Fruit fly (Drosophila melanogaster) whole organism, embryonic: Measurements from ENCODE around the gene alpha-Spec.

Experiments used
- Atf6 ChIP-seq: fragments of 200-800 bp; sonication (Bioruptor generic); IDR thresholded peaks from 2 replicates; pipeline ENCODE4 v1.3.6; 2022; ENCODE audit warnings: missing biosample characterization, missing genetic modification characterization
- BtbVII ChIP-seq: fragments of 200-800 bp; sonication (Bioruptor generic); optimal IDR thresholded peaks from 3 replicates; lab custom pipeline; 2017; ENCODE audit warnings: missing biosample characterization, mild to moderate bottlenecking, missing genetic modification characterization
- CG1024 ChIP-seq: fragments of 200-800 bp; sonication (Bioruptor generic); IDR thresholded peaks from 2 replicates; pipeline ENCODE4 v1.3.6; 2022; ENCODE audit warnings: missing biosample characterization, missing genetic modification characterization
- CG10321 ChIP-seq: fragments of 200-800 bp; sonication (Bioruptor generic); IDR thresholded peaks from 2 replicates; pipeline ENCODE4 v1.3.6; 2022; ENCODE audit warnings: missing biosample characterization, missing genetic modification characterization
- CG10979 ChIP-seq: fragments of 200-800 bp; sonication (Bioruptor generic); optimal IDR thresholded peaks from 2 replicates; lab custom pipeline; 2018; ENCODE audit warnings: missing biosample characterization, mild to moderate bottlenecking, missing genetic modification characterization, moderate library complexity
- CG11696 ChIP-seq: fragments of 200-800 bp; sonication (Bioruptor generic); IDR thresholded peaks from 2 replicates; pipeline ENCODE4 v1.3.6; 2022; ENCODE audit warnings: missing biosample characterization, missing genetic modification characterization
- CG12104 ChIP-seq: fragments of 200-800 bp; sonication (Bioruptor generic); optimal IDR thresholded peaks from 3 replicates; lab custom pipeline; 2016; ENCODE audit warnings: missing biosample characterization, missing genetic modification characterization
- CG12299 ChIP-seq: fragments of 200-800 bp; sonication (Bioruptor generic); optimal IDR thresholded peaks from 2 replicates; lab custom pipeline; 2018; ENCODE audit warnings: missing biosample characterization, mild to moderate bottlenecking, missing genetic modification characterization
- CG12659 ChIP-seq: fragments of 200-800 bp; sonication (Bioruptor generic); optimal IDR thresholded peaks from 3 replicates; lab custom pipeline; 2017; ENCODE audit warnings: mild to moderate bottlenecking, missing biosample characterization, missing genetic modification reagents, missing genetic modification characterization
- CG14014 ChIP-seq: fragments of 200-800 bp; sonication (Bioruptor generic); IDR thresholded peaks from 2 replicates; pipeline ENCODE4 v1.3.6; 2022; ENCODE audit warnings: missing biosample characterization, missing genetic modification characterization
- CG15696 ChIP-seq: fragments of 200-800 bp; sonication (Bioruptor generic); optimal IDR thresholded peaks from 2 replicates; lab custom pipeline; 2019; ENCODE audit warnings: missing biosample characterization, mild to moderate bottlenecking, missing genetic modification characterization, moderate library complexity
- CG18476 ChIP-seq: fragments of 200-800 bp; sonication (Bioruptor generic); optimal IDR thresholded peaks from 2 replicates; lab custom pipeline; 2016; ENCODE audit warnings: missing biosample characterization, mild to moderate bottlenecking, missing genetic modification characterization
- CG18619 ChIP-seq: fragments of 200-800 bp; sonication (Bioruptor generic); optimal IDR thresholded peaks from 3 replicates; lab custom pipeline; 2017; ENCODE audit warnings: missing biosample characterization, mild to moderate bottlenecking, missing genetic modification characterization
- CG2199 ChIP-seq: fragments of 200-800 bp; sonication (Bioruptor generic); IDR thresholded peaks from 3 replicates; pipeline ENCODE4 v1.3.6; 2022; ENCODE audit warnings: missing biosample characterization, missing genetic modification characterization
- CG32767 ChIP-seq: fragments of 200-800 bp; sonication (Bioruptor generic); IDR thresholded peaks from 2 replicates; pipeline ENCODE4 v1.3.6; 2022; ENCODE audit warnings: missing biosample characterization, missing genetic modification characterization
- CG34376 ChIP-seq: fragments of 200-800 bp; sonication (Bioruptor generic); optimal IDR thresholded peaks from 2 replicates; lab custom pipeline; 2018; ENCODE audit warnings: missing biosample characterization, mild to moderate bottlenecking, missing genetic modification characterization
- CG4424 ChIP-seq: fragments of 200-800 bp; sonication (Bioruptor generic); optimal IDR thresholded peaks from 3 replicates; lab custom pipeline; 2016; ENCODE audit warnings: missing biosample characterization, missing genetic modification characterization
- CG7357 ChIP-seq: fragments of 200-800 bp; sonication (Bioruptor generic); IDR thresholded peaks from 3 replicates; pipeline ENCODE4 v1.3.6; 2022; ENCODE audit warnings: missing biosample characterization, missing genetic modification characterization
- CG7745 ChIP-seq: fragments of 200-800 bp; sonication (Bioruptor generic); optimal IDR thresholded peaks from 2 replicates; lab custom pipeline; 2018; ENCODE audit warnings: missing biosample characterization, mild to moderate bottlenecking, missing genetic modification characterization, moderate library complexity
- CG9876 ChIP-seq: fragments of 200-800 bp; sonication (Bioruptor generic); optimal IDR thresholded peaks from 2 replicates; lab custom pipeline; 2016; ENCODE audit warnings: missing biosample characterization, missing genetic modification characterization
- Dll ChIP-seq: fragments of 200-800 bp; sonication (Bioruptor generic); IDR thresholded peaks from 4 replicates; pipeline ENCODE4 v1.3.6; 2022; ENCODE audit warnings: missing biosample characterization, missing genetic modification characterization; ENCODE audit not compliant: partially characterized antibody
- Eip74EF ChIP-seq, 2 experiments: fragments of 200-800 bp in 1 of 2; fragments of >200 bp in 1 of 2; sonication (Bioruptor generic) in 1 of 2; optimal IDR thresholded peaks; 2 replicates each; lab custom pipeline; 2017 to 2019; ENCODE audit warnings: missing biosample characterization in 2 of 2, missing genetic modification characterization in 2 of 2, mild to moderate bottlenecking in 1 of 2, moderate library complexity in 1 of 2
- Fer1 ChIP-seq: fragments of 200-800 bp; sonication (Bioruptor generic); optimal IDR thresholded peaks from 2 replicates; lab custom pipeline; 2017; ENCODE audit warnings: missing biosample characterization, mild to moderate bottlenecking, missing genetic modification characterization
- HLH3B ChIP-seq: fragments of 200-800 bp; sonication (Bioruptor generic); IDR thresholded peaks from 2 replicates; pipeline ENCODE4 v1.3.6; 2022; ENCODE audit warnings: missing biosample characterization, missing genetic modification characterization
- Hey ChIP-seq: fragments of 200-800 bp; sonication (Bioruptor generic); optimal IDR thresholded peaks from 3 replicates; lab custom pipeline; 2018; ENCODE audit warnings: missing biosample characterization, mild to moderate bottlenecking, missing genetic modification characterization
- Hr39 ChIP-seq: fragments of >200 bp; optimal IDR thresholded peaks from 2 replicates; lab custom pipeline; 2017
- MTF-1 ChIP-seq: fragments of 200-800 bp; sonication (Bioruptor generic); optimal IDR thresholded peaks from 2 replicates; lab custom pipeline; 2018; ENCODE audit warnings: missing biosample characterization, mild to moderate bottlenecking, missing genetic modification characterization, borderline replicate concordance
- Med ChIP-seq: fragments of 200-800 bp; sonication (Bioruptor generic); peaks from one replicate; lab custom pipeline; 2016; ENCODE audit warnings: missing biosample characterization, missing genetic modification characterization, mild to moderate bottlenecking, inconsistent platforms, moderate library complexity
- NfI ChIP-seq: fragments of 200-800 bp; sonication (Bioruptor generic); optimal IDR thresholded peaks from 3 replicates; lab custom pipeline; 2018; ENCODE audit warnings: missing biosample characterization, mild to moderate bottlenecking, missing genetic modification characterization, moderate library complexity
- Optix ChIP-seq: fragments of 200-800 bp; sonication (Bioruptor generic); IDR thresholded peaks from 3 replicates; pipeline ENCODE4 v1.3.6; 2022; ENCODE audit warnings: missing biosample characterization, missing genetic modification characterization
- Sox102F ChIP-seq: fragments of 200-800 bp; sonication (Bioruptor generic); optimal IDR thresholded peaks from 2 replicates; lab custom pipeline; 2018; ENCODE audit warnings: missing biosample characterization, mild to moderate bottlenecking, missing genetic modification characterization, moderate library complexity
- Trl ChIP-seq, 3 experiments: fragments of >200 bp in 2 of 3; fragments of 200-800 bp in 1 of 3; sonication (Bioruptor generic) in 1 of 3; optimal IDR thresholded peaks; 2 replicates in 1 of 3; 3 replicates in 2 of 3; lab custom pipeline; 2016 to 2017; ENCODE audit warnings: missing biosample characterization in 1 of 3, missing genetic modification characterization in 1 of 3
- bcd ChIP-seq: fragments of 200-800 bp; sonication (Bioruptor generic); optimal IDR thresholded peaks from 2 replicates; lab custom pipeline; 2017; ENCODE audit warnings: missing biosample characterization, mild to moderate bottlenecking, missing genetic modification characterization
- chm ChIP-seq: fragments of 200-800 bp; sonication (Bioruptor generic); IDR thresholded peaks from 2 replicates; pipeline ENCODE4 v1.3.6; 2022; ENCODE audit warnings: missing biosample characterization, missing genetic modification characterization
- disco-r ChIP-seq: fragments of 200-800 bp; sonication (Bioruptor generic); optimal IDR thresholded peaks from 2 replicates; lab custom pipeline; 2016; ENCODE audit warnings: missing biosample characterization, missing genetic modification characterization
- grn ChIP-seq: fragments of 200-800 bp; sonication (Bioruptor generic); optimal IDR thresholded peaks from 3 replicates; lab custom pipeline; 2017; ENCODE audit warnings: missing biosample characterization, missing genetic modification characterization
- h ChIP-seq: fragments of >200 bp; optimal IDR thresholded peaks from 2 replicates; lab custom pipeline; 2017
- hkb ChIP-seq, 2 experiments: fragments of 200-800 bp in 1 of 2; fragments of >200 bp in 1 of 2; sonication (Bioruptor generic) in 1 of 2; IDR thresholded peaks in 1 of 2; optimal IDR thresholded peaks in 1 of 2; 2 replicates each; pipeline versions ENCODE4 v1.3.6 to Lab custom; 2017 to 2022; ENCODE audit warnings: missing biosample characterization in 1 of 2, missing genetic modification characterization in 1 of 2
- nmo ChIP-seq: fragments of 200-800 bp; sonication (Bioruptor generic); optimal IDR thresholded peaks from 2 replicates; lab custom pipeline; 2018; ENCODE audit warnings: missing biosample characterization, mild to moderate bottlenecking, missing genetic modification characterization, moderate library complexity
- pan ChIP-seq, 4 experiments: fragments of >200 bp in 3 of 4; fragments of 200-800 bp in 1 of 4; sonication (Bioruptor generic) in 1 of 4; optimal IDR thresholded peaks in 3 of 4; IDR thresholded peaks in 1 of 4; 2 replicates each; pipeline versions ENCODE4 v1.3.6 to Lab custom; 2017 to 2022; ENCODE audit warnings: missing biosample characterization in 2 of 4, missing genetic modification characterization in 2 of 4, mixed read lengths in 1 of 4
- prd ChIP-seq, 3 experiments: fragments of >200 bp in 2 of 3; fragments of 200-800 bp in 1 of 3; sonication (Bioruptor generic) in 1 of 3; optimal IDR thresholded peaks in 2 of 3; IDR thresholded peaks in 1 of 3; 2 replicates in 2 of 3; 3 replicates in 1 of 3; pipeline versions ENCODE4 v1.3.6 to Lab custom; 2017 to 2022; ENCODE audit warnings: missing biosample characterization in 1 of 3, missing genetic modification characterization in 1 of 3
- pros ChIP-seq: fragments of 200-800 bp; sonication (Bioruptor generic); optimal IDR thresholded peaks from 3 replicates; lab custom pipeline; 2019; ENCODE audit warnings: missing biosample characterization, mild to moderate bottlenecking, missing genetic modification characterization, moderate library complexity
- sob ChIP-seq: fragments of 200-800 bp; sonication (Bioruptor generic); IDR thresholded peaks from 2 replicates; pipeline ENCODE4 v1.3.6; 2022; ENCODE audit warnings: missing biosample characterization, missing genetic modification characterization
- ssp ChIP-seq: fragments of 200-800 bp; sonication (Bioruptor generic); IDR thresholded peaks from 2 replicates; pipeline ENCODE4 v1.3.6; 2022; ENCODE audit warnings: missing biosample characterization, missing genetic modification characterization
- unpg ChIP-seq: fragments of 200-800 bp; sonication (Bioruptor generic); optimal IDR thresholded peaks from 3 replicates; lab custom pipeline; 2018; ENCODE audit warnings: missing biosample characterization, mild to moderate bottlenecking, missing genetic modification characterization, moderate library complexity
- wdn ChIP-seq: fragments of 200-800 bp; sonication (Bioruptor generic); IDR thresholded peaks from 2 replicates; pipeline ENCODE4 v1.3.6; 2022; ENCODE audit warnings: missing biosample characterization, missing genetic modification characterization

Gene alpha-Spec

dm6 chr3L:1794164-1794942 lies 775 bp downstream of the alpha-Spec start (continued):
- TF ChIP-seq CG10321 (peak; percentile 79), wdn (GFP tag; lab: Robert Waterston, UW) (0 out of 2 replicates have a peak, but pooled peaks have one; percentile 44), Atf6 (GFP tag; lab: Robert Waterston, UW) (peak; percentile 41; the same call in 1 of the 2 replicates), sob (GFP tag; lab: Robert Waterston, UW) (peak; percentile 61; the same call in 1 of the 2 replicates), Eip74EF (GFP tag; optimal IDR thresholded peaks at IDR 0.05; lab: Kevin White, UChicago) (peak in 1 of 2 experiments; percentile 63), chm (GFP tag; lab: Robert Waterston, UW) (peak; percentile 79), CG12299 (tag; lab: Kevin White, UChicago) (no peak), h (lab: Kevin White, UChicago) (no peak), Med (GFP tag; lab: Kevin White, UChicago) (peak; percentile 88), CG14014 (GFP tag; lab: Robert Waterston, UW) (peak; percentile 44; the same call in 1 of the 2 replicates), pan (optimal IDR thresholded peaks at IDR 0.05; lab: Kevin White, UChicago) (no peak), pan (GFP tag; optimal IDR thresholded peaks at IDR 0.05 in 1 of 2, IDR thresholded peaks at IDR 0.05 in 1 of 2) (no peak), CG7357 (GFP tag; lab: Robert Waterston, UW) (no peak), CG10979 (tag; lab: Kevin White, UChicago) (no peak), Dll (0 out of 4 replicates have a peak, but pooled peaks have one; percentile 23), prd (optimal IDR thresholded peaks at IDR 0.05; lab: Kevin White, UChicago) (no peak), prd (GFP tag; IDR thresholded peaks at IDR 0.05; lab: Robert Waterston, UW) (no peak), HLH3B (GFP tag; lab: Robert Waterston, UW) (peak; percentile 43; the same call in 1 of the 2 replicates), Hr39 (lab: Kevin White, UChicago) (no peak), ssp (GFP tag; lab: Robert Waterston, UW) (no peak), CG7745 (tag; lab: Kevin White, UChicago) (no peak), CG12104 (GFP tag; lab: Kevin White, UChicago) (peak; percentile 14), hkb (optimal IDR thresholded peaks at IDR 0.05; lab: Kevin White, UChicago) (no peak), hkb (GFP tag; IDR thresholded peaks at IDR 0.05; lab: Robert Waterston, UW) (peak; percentile 34; the same call in 1 of the 2 replicates), CG34376 (GFP tag; lab: Kevin White, UChicago) (peak; percentile 96), Fer1 (GFP tag; lab: Kevin White, UChicago) (peak; percentile 57), CG18476 (GFP tag; lab: Kevin White, UChicago) (peak; percentile 52), CG4424 (no peak), Trl (optimal IDR thresholded peaks at IDR 0.05; lab: Kevin White, UChicago) (peak; percentile 86 to 97), Trl (GFP tag; optimal IDR thresholded peaks at IDR 0.05; lab: Kevin White, UChicago) (peak; percentile 8), bcd (GFP tag; lab: Kevin White, UChicago) (no peak), CG18619 (no peak), MTF-1 (peak; percentile 44), CG15696 (tag; lab: Kevin White, UChicago) (no peak), Sox102F (GFP tag; lab: Kevin White, UChicago) (no peak), CG2199 (GFP tag; lab: Robert Waterston, UW) (peak; percentile 41; the same call in 2 of the 3 replicates), CG32767 (GFP tag; lab: Robert Waterston, UW) (peak; percentile 11; the same call in 1 of the 2 replicates), pros (peak; percentile 67), disco-r (GFP tag; lab: Kevin White, UChicago) (no peak), CG12659 (GFP tag; lab: Kevin White, UChicago) (no peak), Hey (tag; lab: Kevin White, UChicago) (peak; percentile 49), CG9876 (GFP tag; lab: Kevin White, UChicago) (no peak), nmo (GFP tag; lab: Kevin White, UChicago) (peak; percentile 17), CG11696 (GFP tag; lab: Robert Waterston, UW) (0 out of 2 replicates have a peak, but pooled peaks have one; percentile 16), NfI (peak; percentile 45), Optix (GFP tag; lab: Robert Waterston, UW) (0 out of 3 replicates have a peak, but pooled peaks have one; percentile 27), BtbVII (GFP tag; lab: Kevin White, UChicago) (peak; percentile 79), CG1024 (GFP tag; lab: Robert Waterston, UW) (peak; percentile 52; the same call in 1 of the 2 replicates), unpg (GFP tag; lab: Kevin White, UChicago) (no peak), grn (GFP tag; lab: Kevin White, UChicago) (peak; percentile 58)
